Fruit fly (Drosophila melanogaster): Measurements from ENCODE around the gene CG10352.

Gene CG10352

dm6 chrX:11886976-11887375 lies 10.0 kb upstream of the CG10352 start, which contains the start of the genes CG10353 and SelG (continued):
- TF ChIP-seq Hr51 (GFP tag; optimal IDR thresholded peaks at IDR 0.05), result peak in 1 of 2 experiments; percentile 57
- TF ChIP-seq CG17186 (GFP tag; optimal IDR thresholded peaks at IDR 0.05), result peak; percentile 17
- TF ChIP-seq ems (GFP tag; optimal IDR thresholded peaks at IDR 0.05), result peak; percentile 35
- peak; percentile 94 for TF ChIP-seq CG34224 (GFP tag; IDR thresholded peaks at IDR 0.05; ENCODE audit: partially characterized antibody)
- peak; percentile 35 for TF ChIP-seq Sin3A (optimal IDR thresholded peaks at IDR 0.05)
- TF ChIP-seq bigmax (GFP tag; optimal IDR thresholded peaks at IDR 0.05), result peak; percentile 34
- TF ChIP-seq Bteb2 (GFP tag; optimal IDR thresholded peaks at IDR 0.05), result peak; percentile 41
- TF ChIP-seq CG7786 (GFP tag; optimal IDR thresholded peaks at IDR 0.05), result peak; percentile 43
- peak; percentile 95 for TF ChIP-seq Sry-δ (GFP tag; optimal IDR thresholded peaks at IDR 0.05)
- TF ChIP-seq CG11456 (GFP tag; IDR thresholded peaks at IDR 0.05), result peak; percentile 54; the same call in 1 of the 3 replicates
- peak; percentile 18 for TF ChIP-seq CG18262 (tag; optimal IDR thresholded peaks at IDR 0.05)
- TF ChIP-seq lmd (GFP tag; IDR thresholded peaks at IDR 0.05), result no peak
- peak; percentile 24 for TF ChIP-seq CG1792 (GFP tag; optimal IDR thresholded peaks at IDR 0.05)
- peak; percentile 43 for TF ChIP-seq CG8924 (tag; optimal IDR thresholded peaks at IDR 0.05)
- TF ChIP-seq Hmr (GFP tag; optimal IDR thresholded peaks at IDR 0.05), result peak; percentile 32
- peak; percentile 22 for TF ChIP-seq Nf-YC (tag; optimal IDR thresholded peaks at IDR 0.05)
- TF ChIP-seq D19B (GFP tag; optimal IDR thresholded peaks at IDR 0.05), result no peak
- peak; percentile 26 for TF ChIP-seq bcd (GFP tag; optimal IDR thresholded peaks at IDR 0.05)
- no peak for TF ChIP-seq seq (GFP tag; IDR thresholded peaks at IDR 0.05)
- TF ChIP-seq CHES-1-like (GFP tag; optimal IDR thresholded peaks at IDR 0.05), result peak; percentile 70
- peak; percentile 39 for TF ChIP-seq nmo (GFP tag; optimal IDR thresholded peaks at IDR 0.05)
- TF ChIP-seq CG12769 (tag; optimal IDR thresholded peaks at IDR 0.05), result peak; percentile 54
- TF ChIP-seq crp (GFP tag; optimal IDR thresholded peaks at IDR 0.05), result peak; percentile 77 to 96
- no peak for TF ChIP-seq CG11723 (GFP tag; optimal IDR thresholded peaks at IDR 0.05)
- TF ChIP-seq GATAe (GFP tag; conservative IDR thresholded peaks at IDR 0.05), result no peak
- peak; percentile 74; the same call in 2 of the 3 replicates for TF ChIP-seq Doc3 (GFP tag; IDR thresholded peaks at IDR 0.05; ENCODE audit: partially characterized antibody)
- TF ChIP-seq CG17829 (tag; optimal IDR thresholded peaks at IDR 0.05), result peak; percentile 51
- peak; percentile 38 for TF ChIP-seq CG1647 (GFP tag; optimal IDR thresholded peaks at IDR 0.05)
- peak; percentile 11 for TF ChIP-seq gem (tag; optimal IDR thresholded peaks at IDR 0.05)
- peak; percentile 23 for TF ChIP-seq scrt (GFP tag; optimal IDR thresholded peaks at IDR 0.05)
- TF ChIP-seq slp2 (GFP tag; optimal IDR thresholded peaks at IDR 0.05), result no peak
- TF ChIP-seq YL-1 (GFP tag; optimal IDR thresholded peaks at IDR 0.05), result peak; percentile 69
- 0 out of 2 replicates have a peak, but pooled peaks have one; percentile 14 for TF ChIP-seq CG9215 (GFP tag; IDR thresholded peaks at IDR 0.05)
- peak; percentile 56; the same call in 2 of the 3 replicates for TF ChIP-seq ci (GFP tag; IDR thresholded peaks at IDR 0.05)
- peak; percentile 23; the same call in 1 of the 2 replicates for TF ChIP-seq H2.0 (GFP tag; IDR thresholded peaks at IDR 0.05)
- TF ChIP-seq HLHmδ (GFP tag; optimal IDR thresholded peaks at IDR 0.05), result no peak
- peak; percentile 69 for TF ChIP-seq HmgZ (tag; optimal IDR thresholded peaks at IDR 0.05)
- peak; percentile 44 for TF ChIP-seq Fer1 (GFP tag; optimal IDR thresholded peaks at IDR 0.05)
- peak; percentile 58 for TF ChIP-seq zfh2 (GFP tag; optimal IDR thresholded peaks at IDR 0.05)
- TF ChIP-seq CG2116 (GFP tag; optimal IDR thresholded peaks at IDR 0.05), result peak; percentile 63
- peak; percentile 95 for TF ChIP-seq CG10267 (tag; optimal IDR thresholded peaks at IDR 0.05)
- peak; percentile 83 for TF ChIP-seq Ets65A (GFP tag)
- peak; percentile 90 for TF ChIP-seq zen2 (GFP tag; IDR thresholded peaks at IDR 0.05; ENCODE audit: partially characterized antibody)
- TF ChIP-seq schlank (tag; optimal IDR thresholded peaks at IDR 0.05), result no peak
- TF ChIP-seq ash1 (GFP tag; optimal IDR thresholded peaks at IDR 0.05), result peak; percentile 10
- TF ChIP-seq CG7839 (tag; optimal IDR thresholded peaks at IDR 0.05), result peak; percentile 17
- peak; percentile 55 for TF ChIP-seq CG10543 (GFP tag; optimal IDR thresholded peaks at IDR 0.05)
- peak; percentile 28 for TF ChIP-seq CG30020 (tag; optimal IDR thresholded peaks at IDR 0.05)
- TF ChIP-seq CG2129 (GFP tag; IDR thresholded peaks at IDR 0.05; ENCODE audit: partially characterized antibody), result peak; percentile 52
- TF ChIP-seq tup (GFP tag; optimal IDR thresholded peaks at IDR 0.05), result peak; percentile 10

Measured in whole organism, embryonic.